Worm (Caenorhabditis elegans): Measurements from ENCODE around the gene C14C10.1.

C14C10.1 gene

DNA sequence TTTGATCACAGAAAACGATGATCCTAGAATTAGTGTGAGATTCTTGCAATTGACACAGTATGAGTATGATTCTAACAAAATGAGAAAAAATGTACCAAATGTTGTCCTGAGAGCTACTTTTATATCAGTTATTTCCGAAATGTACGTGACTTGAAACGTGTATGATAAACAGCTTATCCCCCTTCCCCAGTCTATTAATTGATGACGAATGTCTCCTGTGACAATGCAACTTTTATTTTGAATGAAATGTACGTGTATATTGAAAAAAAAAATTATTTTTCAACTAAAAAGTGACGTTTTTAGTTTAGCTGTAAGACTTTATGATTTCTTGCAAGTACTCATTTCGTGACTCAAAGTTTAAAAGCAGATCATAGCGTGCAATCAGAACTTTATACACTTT, 17.9 kb upstream of the C14C10.1 start:
- TF ChIP-seq fkh-8 (tag; optimal IDR thresholded peaks at IDR 0.05) (peak; percentile 42), dsc-1 (tag; optimal IDR thresholded peaks at IDR 0.05) (peak; percentile 69), pax-3 (tag; optimal IDR thresholded peaks at IDR 0.05) (peak; percentile 60), unc-30 (tag; optimal IDR thresholded peaks at IDR 0.05) (no peak)

DNA sequence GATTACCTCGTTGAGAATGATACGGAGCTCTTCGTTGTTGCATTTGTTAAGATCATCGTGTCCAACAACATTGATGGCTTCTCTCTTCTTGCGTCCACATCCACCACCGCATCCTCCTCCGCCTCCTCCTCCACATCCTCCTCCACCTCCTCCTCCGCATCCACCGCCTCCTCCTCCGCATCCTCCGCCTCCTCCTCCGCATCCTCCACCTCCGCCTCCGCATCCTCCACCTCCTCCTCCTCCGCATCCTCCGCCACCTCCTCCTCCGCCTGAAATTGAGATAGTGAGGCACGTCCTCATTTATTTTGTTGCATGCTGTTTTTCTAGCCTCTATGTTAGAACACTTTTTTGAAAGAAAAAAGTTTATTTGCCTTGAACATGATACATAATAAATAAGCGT, 12.3 kb upstream of the C14C10.1 start:
- no peak for TF ChIP-seq jun-1 (tag; optimal IDR thresholded peaks at IDR 0.05)
- TF ChIP-seq ceh-8 (GFP tag; optimal IDR thresholded peaks at IDR 0.05) = peak; percentile 68
- no peak for TF ChIP-seq ztf-11 (tag; optimal IDR thresholded peaks at IDR 0.05)

DNA sequence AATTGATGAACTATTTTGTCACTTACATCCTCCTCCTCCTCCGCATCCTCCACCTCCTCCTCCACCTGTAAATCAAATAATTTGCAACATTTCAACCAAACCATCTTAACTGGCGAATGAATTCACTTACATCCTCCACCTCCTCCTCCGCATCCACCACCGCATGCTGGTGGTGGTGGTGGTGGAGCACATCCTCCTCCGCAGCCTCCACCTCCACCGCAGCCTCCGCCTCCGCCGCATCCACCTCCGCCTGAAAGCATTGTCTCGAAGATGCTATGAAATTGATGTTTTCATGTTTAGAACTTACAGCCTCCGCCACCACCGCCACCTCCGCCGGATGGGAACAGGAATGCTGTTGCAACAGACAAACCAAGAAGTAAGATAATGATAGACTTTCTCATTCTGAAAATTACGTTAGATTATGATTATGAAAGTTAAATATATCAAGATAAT, 11.6 kb upstream of the C14C10.1 start, which contains the start of gene grl-23:
TSS of gene grl-23 (minus strand) at position 403 of the 453 bp plus-strand sequence.
- TF ChIP-seq nhr-11 (tag; optimal IDR thresholded peaks at IDR 0.05) (no peak), lsy-2 (tag; optimal IDR thresholded peaks at IDR 0.05) (no peak), sox-4 (tag; optimal IDR thresholded peaks at IDR 0.05) (no peak), unc-86 (tag; optimal IDR thresholded peaks at IDR 0.05) (no peak), F16B12.6 (tag; optimal IDR thresholded peaks at IDR 0.05) (no peak), aly-2 (tag; optimal IDR thresholded peaks at IDR 0.05) (no peak), nhr-47 (tag; optimal IDR thresholded peaks at IDR 0.05) (no peak), zip-4 (GFP tag; optimal IDR thresholded peaks at IDR 0.05) (no peak), mef-2 (tag; optimal IDR thresholded peaks at IDR 0.05) (no peak), nhr-71 (tag; optimal IDR thresholded peaks at IDR 0.05) (no peak), ama-1 (optimal IDR thresholded peaks at IDR 0.05) (no peak), C04F5.9 (tag; optimal IDR thresholded peaks at IDR 0.05) (no peak), egl-13 (tag; optimal IDR thresholded peaks at IDR 0.05) (no peak), ceh-63 (GFP tag; optimal IDR thresholded peaks at IDR 0.05) (no peak), dpl-1 (GFP tag; optimal IDR thresholded peaks at IDR 0.05) (no peak), elt-2 (tag; optimal IDR thresholded peaks at IDR 0.05) (no peak), ztf-11 (tag; optimal IDR thresholded peaks at IDR 0.05) (no peak)

DNA sequence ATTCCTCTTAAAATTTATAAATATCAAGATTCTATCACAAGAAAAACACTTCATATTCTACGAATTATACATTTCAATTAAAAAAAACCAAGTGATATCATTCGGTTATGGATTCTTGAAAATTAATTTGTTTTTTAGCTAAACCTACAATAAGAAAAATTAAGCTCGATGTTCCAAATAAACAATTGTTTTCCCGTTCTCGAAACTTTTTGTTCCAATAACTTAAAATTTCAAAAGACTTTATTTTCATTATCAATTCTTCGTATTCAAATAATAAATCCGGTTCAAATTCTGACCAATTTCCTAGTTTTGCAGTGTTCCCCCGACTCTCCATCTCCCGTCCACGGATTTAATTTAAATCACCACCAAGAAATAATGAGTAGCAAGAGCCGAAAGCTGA, 8.8 kb upstream of the C14C10.1 start, which contains the start of gene E02A10.3:
TSS of gene E02A10.3 (plus strand) at position 301 of the 400 bp plus-strand sequence.
- TF ChIP-seq ztf-11 (tag; optimal IDR thresholded peaks at IDR 0.05) = no peak
- TF ChIP-seq hpl-2 (GFP tag; optimal IDR thresholded peaks at IDR 0.05) = no peak
- TF ChIP-seq C04F5.9 (tag; optimal IDR thresholded peaks at IDR 0.05) = no peak
- no peak for TF ChIP-seq xbp-1 (tag; optimal IDR thresholded peaks at IDR 0.05)
- no peak for TF ChIP-seq fkh-4 (tag; optimal IDR thresholded peaks at IDR 0.05; ENCODE audit: borderline replicate concordance)
- TF ChIP-seq mdl-1 (tag; optimal IDR thresholded peaks at IDR 0.05) = no peak
- TF ChIP-seq skn-1 (tag; optimal IDR thresholded peaks at IDR 0.05) = no peak
- TF ChIP-seq unc-62 (GFP tag; optimal IDR thresholded peaks at IDR 0.05) = no peak
- TF ChIP-seq ztf-4 (tag; optimal IDR thresholded peaks at IDR 0.05) = no peak
- TF ChIP-seq efl-1 (optimal IDR thresholded peaks at IDR 0.05) = no peak
- no peak for TF ChIP-seq efl-1 (GFP tag; optimal IDR thresholded peaks at IDR 0.05 in 1 of 2)
- no peak for TF ChIP-seq ets-5 (GFP tag; IDR thresholded peaks at IDR 0.05)
- TF ChIP-seq blmp-1 (tag; optimal IDR thresholded peaks at IDR 0.05) = no peak
- no peak for TF ChIP-seq ceh-63 (GFP tag; optimal IDR thresholded peaks at IDR 0.05)
- no peak for TF ChIP-seq C16A3.4 (tag; optimal IDR thresholded peaks at IDR 0.05)
- no peak for TF ChIP-seq aly-2 (tag; optimal IDR thresholded peaks at IDR 0.05)

DNA sequence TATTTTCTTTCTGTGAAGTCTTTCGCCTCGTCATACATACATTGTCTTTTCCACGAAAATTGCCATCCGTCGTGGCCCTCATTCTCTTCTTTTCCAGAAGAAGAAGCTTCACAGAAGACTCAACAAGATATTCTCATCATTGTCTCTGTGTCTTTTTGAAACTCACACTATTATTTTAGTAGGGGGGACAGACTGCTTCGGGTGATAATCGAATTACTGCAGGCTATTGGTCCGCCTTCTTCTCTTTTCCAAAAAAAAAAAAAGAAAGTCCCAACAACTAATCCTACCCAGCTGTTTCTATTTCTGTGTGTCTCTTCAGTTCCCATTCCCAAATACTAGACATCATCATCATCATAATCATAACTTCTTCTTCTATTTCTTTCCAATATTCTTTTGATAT, 4.7 kb upstream of the C14C10.1 start:
- TF ChIP-seq pax-3 (tag; optimal IDR thresholded peaks at IDR 0.05) (no peak), lin-14 (GFP tag; optimal IDR thresholded peaks at IDR 0.05) (peak; percentile 52), nhr-76 (tag; optimal IDR thresholded peaks at IDR 0.05) (no peak), efl-1 (optimal IDR thresholded peaks at IDR 0.05) (no peak), efl-1 (GFP tag; optimal IDR thresholded peaks at IDR 0.05 in 1 of 2) (peak in 1 of 2 experiments; percentile 20), ztf-11 (tag; optimal IDR thresholded peaks at IDR 0.05) (no peak), nhr-71 (tag; optimal IDR thresholded peaks at IDR 0.05) (peak; percentile 24), egl-13 (tag; optimal IDR thresholded peaks at IDR 0.05) (no peak), tbx-2 (tag; optimal IDR thresholded peaks at IDR 0.05) (peak; percentile 25), unc-30 (tag; optimal IDR thresholded peaks at IDR 0.05) (no peak), fkh-10 (GFP tag; optimal IDR thresholded peaks at IDR 0.05) (no peak), C04F5.9 (tag; optimal IDR thresholded peaks at IDR 0.05) (no peak), nhr-237 (tag; optimal IDR thresholded peaks at IDR 0.05) (no peak), nhr-85 (tag) (no peak), ceh-63 (GFP tag; optimal IDR thresholded peaks at IDR 0.05) (no peak), C34B4.2 (tag; optimal IDR thresholded peaks at IDR 0.05) (no peak), nhr-28 (tag; optimal IDR thresholded peaks at IDR 0.05) (no peak)
